Worm (Caenorhabditis elegans) whole organism, L2 larva: Measurements from ENCODE around the gene srlf-27.

Experiments used
- blmp-1 ChIP-seq: sonication (generic microtip); optimal IDR thresholded peaks from 2 replicates; lab custom pipeline; 2017; ENCODE audit warnings: missing genetic modification characterization, mild to moderate bottlenecking, missing compliant biosample characterization, antibody characterized with exemption, moderate library complexity; ENCODE audit not compliant: insufficient read depth
- ceh-82 ChIP-seq: fragments of 150-350 bp; optimal IDR thresholded peaks from 2 replicates; lab custom pipeline; 2014; ENCODE audit warnings: missing biosample characterization, missing genetic modification characterization
- egl-27 ChIP-seq: sonication (generic microtip); optimal IDR thresholded peaks from 3 replicates; lab custom pipeline; 2017; ENCODE audit warnings: missing biosample characterization, missing genetic modification reagents, missing genetic modification characterization
- lin-39 ChIP-seq: fragments of 150-350 bp; optimal IDR thresholded peaks from 2 replicates; lab custom pipeline; 2014; ENCODE audit warnings: missing biosample characterization, missing genetic modification reagents, missing genetic modification characterization
- lsy-2 ChIP-seq, 2 experiments: fragments of 150-350 bp in 1 of 2; sonication (generic microtip) in 1 of 2; optimal IDR thresholded peaks; 2 replicates each; lab custom pipeline; 2014 to 2017; ENCODE audit warnings: missing biosample characterization in 2 of 2, missing genetic modification characterization in 2 of 2
- ztf-1 ChIP-seq: fragments of 200-800 bp; sonication (Bioruptor generic); conservative IDR thresholded peaks from 2 replicates; pipeline ENCODE4 v1.3.6; 2022; ENCODE audit warnings: missing genetic modification characterization, missing compliant biosample characterization

DNA sequence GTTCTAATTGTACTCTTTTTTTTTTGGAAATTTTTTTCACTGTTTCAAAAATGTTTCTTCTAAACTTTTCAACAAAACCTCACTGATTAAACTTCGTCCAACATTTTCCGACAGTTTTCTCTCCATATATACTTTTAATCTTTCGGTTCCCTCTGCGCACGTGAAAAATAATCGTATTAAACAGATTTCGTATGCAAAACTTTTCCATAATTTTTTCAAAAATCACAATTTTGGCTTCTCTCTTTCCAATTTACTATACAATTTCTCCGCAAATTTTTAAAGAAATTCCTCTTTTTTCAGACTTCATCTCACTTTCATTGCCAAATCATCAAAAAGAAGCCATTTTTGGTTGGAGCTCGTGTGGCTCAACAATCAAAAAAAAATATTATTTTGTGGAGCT, 21.2 kb upstream of the srlf-27 start, which contains the start of gene dmd-6:
- TF ChIP-seq lsy-2 (tag; optimal IDR thresholded peaks at IDR 0.05; lab: Kevin White, UChicago): no peak
- TF ChIP-seq ztf-1 (GFP tag; lab: Robert Waterston, UW): no peak
- no peak for TF ChIP-seq egl-27
- no peak for TF ChIP-seq ceh-82 (tag; lab: Kevin White, UChicago)
- no peak for TF ChIP-seq lin-39 (tag; lab: Kevin White, UChicago)
- no peak for TF ChIP-seq blmp-1 (tag; lab: Kevin White, UChicago)
